Worm (Caenorhabditis elegans) whole organism, L4 larva: ENCODE measurements around the gene srx-96.

Experiments
- F10B5.3 ChIP-seq: sonication (generic microtip); optimal IDR thresholded peaks from 2 replicates; lab custom pipeline; 2016; ENCODE audit warnings: mild to moderate bottlenecking, missing genetic modification characterization, missing compliant biosample characterization
- F44E2.7 ChIP-seq: fragments of 200-800 bp; sonication (Bioruptor generic); IDR thresholded peaks from 2 replicates; pipeline ENCODE4 v2.1.2; 2022; ENCODE audit warnings: missing genetic modification characterization, missing compliant biosample characterization
- R02D3.7 ChIP-seq: fragments of 150-350 bp; sonication (generic microtip); optimal IDR thresholded peaks from 3 replicates; lab custom pipeline; 2014; ENCODE audit warnings: missing biosample characterization, missing genetic modification characterization
- T26A8.4 ChIP-seq: fragments of 200-800 bp; sonication (Bioruptor generic); IDR thresholded peaks from 2 replicates; pipeline ENCODE4 v1.3.6; 2022; ENCODE audit warnings: missing genetic modification characterization, missing compliant biosample characterization
- Y48G9A.11 ChIP-seq: fragments of 200-800 bp; sonication (Bioruptor generic); IDR thresholded peaks from 2 replicates; pipeline ENCODE4 v1.3.6; 2022; ENCODE audit warnings: missing genetic modification reagents, missing genetic modification characterization, missing compliant biosample characterization
- ZK337.2 ChIP-seq: fragments of 200-800 bp; sonication (Bioruptor generic); IDR thresholded peaks from 2 replicates; pipeline ENCODE4 v1.3.6; 2022; ENCODE audit warnings: missing genetic modification reagents, missing genetic modification characterization, missing compliant biosample characterization
- aha-1 ChIP-seq: fragments of 150-350 bp; peaks from one replicate; lab custom pipeline; 2014; ENCODE audit warnings: missing biosample characterization, missing genetic modification characterization
- arid-1 ChIP-seq: fragments of 200-800 bp; sonication (Bioruptor generic); conservative IDR thresholded peaks from 2 replicates; pipeline ENCODE4 v1.3.6; 2022; ENCODE audit warnings: missing genetic modification reagents, missing genetic modification characterization, missing compliant biosample characterization
- ces-1 ChIP-seq: fragments of 150-350 bp; sonication (generic microtip); optimal IDR thresholded peaks from 4 replicates; lab custom pipeline; 2014; ENCODE audit warnings: missing biosample characterization, missing genetic modification reagents, missing genetic modification characterization
- ctbp-1 ChIP-seq: fragments of 200-800 bp; sonication (Bioruptor generic); IDR thresholded peaks from 2 replicates; pipeline ENCODE4 v1.3.6; 2022; ENCODE audit warnings: missing genetic modification reagents, missing genetic modification characterization, missing compliant biosample characterization
- daf-12 ChIP-seq: fragments of 150-350 bp; optimal IDR thresholded peaks from 2 replicates; lab custom pipeline; 2014; ENCODE audit warnings: missing biosample characterization, missing genetic modification reagents, missing genetic modification characterization
- daf-19 ChIP-seq: fragments of 200-800 bp; sonication (Bioruptor generic); conservative IDR thresholded peaks from 2 replicates; pipeline ENCODE4 v1.3.6; 2022; ENCODE audit warnings: missing genetic modification characterization, missing compliant biosample characterization
- daf-8 ChIP-seq: fragments of 200-800 bp; sonication (Bioruptor generic); IDR thresholded peaks from 2 replicates; pipeline ENCODE4 v1.3.6; 2022; ENCODE audit warnings: missing genetic modification characterization, missing compliant biosample characterization
- fkh-10 ChIP-seq: fragments of 150-350 bp; optimal IDR thresholded peaks from 2 replicates; lab custom pipeline; 2014; ENCODE audit warnings: missing biosample characterization, missing genetic modification reagents, missing genetic modification characterization
- fos-1 ChIP-seq: fragments of 150-350 bp; optimal IDR thresholded peaks from 2 replicates; lab custom pipeline; 2014; ENCODE audit warnings: missing biosample characterization, missing genetic modification characterization
- lin-38 ChIP-seq: fragments of 200-800 bp; sonication (Bioruptor generic); IDR thresholded peaks from 2 replicates; pipeline ENCODE4 v1.3.6; 2022; ENCODE audit warnings: missing genetic modification reagents, missing genetic modification characterization, missing compliant biosample characterization
- lin-39 ChIP-seq: fragments of 150-350 bp; optimal IDR thresholded peaks from 2 replicates; lab custom pipeline; 2014; ENCODE audit warnings: missing biosample characterization, missing genetic modification reagents, missing genetic modification characterization
- lsy-2 ChIP-seq, 2 experiments: fragments of 150-350 bp in 1 of 2; sonication (generic microtip) in 1 of 2; optimal IDR thresholded peaks; 2 replicates each; lab custom pipeline; 2014 to 2017; ENCODE audit warnings: missing biosample characterization in 2 of 2, missing genetic modification characterization in 2 of 2
- mdl-1 ChIP-seq, 2 experiments: fragments of 150-350 bp in 1 of 2; sonication (generic microtip) in 1 of 2; optimal IDR thresholded peaks; 2 replicates each; lab custom pipeline; 2014 to 2017; ENCODE audit warnings: missing biosample characterization in 2 of 2, missing genetic modification characterization in 2 of 2
- mdt-29 ChIP-seq: fragments of 200-800 bp; sonication (Bioruptor generic); IDR thresholded peaks from 2 replicates; pipeline ENCODE4 v1.3.6; 2022; ENCODE audit warnings: missing genetic modification reagents, missing genetic modification characterization, missing compliant biosample characterization
- mep-1 ChIP-seq: fragments of 150-350 bp; sonication (generic microtip); optimal IDR thresholded peaks from 3 replicates; lab custom pipeline; 2014; ENCODE audit warnings: missing biosample characterization, missing genetic modification characterization
- mes-2 ChIP-seq: sonication (generic microtip); optimal IDR thresholded peaks from 2 replicates; lab custom pipeline; 2016; ENCODE audit warnings: missing genotype, mild to moderate bottlenecking, missing genetic modification characterization, missing compliant biosample characterization; ENCODE audit not compliant: poor library complexity, severe bottlenecking
- mxl-3 ChIP-seq: fragments of 200-800 bp; sonication (Bioruptor generic); optimal IDR thresholded peaks from 2 replicates; lab custom pipeline; 2018; ENCODE audit warnings: mild to moderate bottlenecking, missing genetic modification characterization, missing compliant biosample characterization
- nhr-111 ChIP-seq: fragments of 200-800 bp; sonication (Bioruptor generic); optimal IDR thresholded peaks from 2 replicates; lab custom pipeline; 2018; ENCODE audit warnings: mild to moderate bottlenecking, missing genetic modification characterization, missing compliant biosample characterization
- php-3 ChIP-seq: fragments of 200-800 bp; sonication (Bioruptor generic); IDR thresholded peaks from 2 replicates; pipeline ENCODE4 v1.3.6; 2022; ENCODE audit warnings: missing genetic modification reagents, missing genetic modification characterization, missing compliant biosample characterization
- rbr-2 ChIP-seq: sonication (generic microtip); optimal IDR thresholded peaks from 2 replicates; lab custom pipeline; 2016; ENCODE audit warnings: missing genotype, missing genetic modification characterization, missing compliant biosample characterization
- saeg-2 ChIP-seq: fragments of 200-800 bp; sonication (Bioruptor generic); IDR thresholded peaks from 2 replicates; pipeline ENCODE4 v1.3.6; 2022; ENCODE audit warnings: missing genetic modification reagents, missing genetic modification characterization, missing compliant biosample characterization
- set-16 ChIP-seq: fragments of 200-800 bp; sonication (Bioruptor generic); IDR thresholded peaks from 2 replicates; pipeline ENCODE4 v1.3.6; 2022; ENCODE audit warnings: missing genetic modification reagents, missing genetic modification characterization, missing compliant biosample characterization
- skn-1 ChIP-seq: fragments of 150-350 bp; optimal IDR thresholded peaks from 2 replicates; lab custom pipeline; 2014; ENCODE audit warnings: missing biosample characterization, missing genetic modification characterization
- snpc-4 ChIP-seq: fragments of 150-350 bp; optimal IDR thresholded peaks from 2 replicates; lab custom pipeline; 2014; ENCODE audit warnings: missing biosample characterization, missing genetic modification characterization
- spr-3 ChIP-seq: fragments of 200-800 bp; sonication (Bioruptor generic); optimal IDR thresholded peaks from 2 replicates; lab custom pipeline; 2018; ENCODE audit warnings: mild to moderate bottlenecking, missing genetic modification characterization, missing compliant biosample characterization
- unc-130 ChIP-seq: sonication (generic microtip); optimal IDR thresholded peaks from 2 replicates; lab custom pipeline; 2016; ENCODE audit warnings: missing genetic modification reagents, missing genetic modification characterization, missing compliant biosample characterization
- unc-62 ChIP-seq, 3 experiments: fragments of 150-350 bp in 1 of 3; sonication (generic microtip); optimal IDR thresholded peaks in 2 of 3; peaks in 1 of 3; 1 replicate in 1 of 3; 2 replicates in 2 of 3; lab custom pipeline; 2014 to 2017; ENCODE audit warnings: missing biosample characterization in 3 of 3, missing genetic modification characterization in 3 of 3, missing genetic modification reagents in 3 of 3, missing genotype in 1 of 3
- vab-7 ChIP-seq: fragments of 200-800 bp; sonication (Bioruptor generic); IDR thresholded peaks from 2 replicates; pipeline ENCODE4 v1.3.6; 2022; ENCODE audit warnings: missing genetic modification reagents, missing genetic modification characterization, missing compliant biosample characterization
- zip-11 ChIP-seq: fragments of 200-800 bp; sonication (Bioruptor generic); IDR thresholded peaks from 2 replicates; pipeline ENCODE4 v1.3.6; 2022; ENCODE audit warnings: missing genetic modification characterization, missing compliant biosample characterization
- zip-2 ChIP-seq: fragments of 150-350 bp; optimal IDR thresholded peaks from 2 replicates; lab custom pipeline; 2014; ENCODE audit warnings: missing biosample characterization, missing genetic modification characterization
- ztf-11 ChIP-seq: fragments of 150-350 bp; optimal IDR thresholded peaks from 2 replicates; lab custom pipeline; 2014; ENCODE audit warnings: missing biosample characterization, missing genetic modification characterization
- ztf-7 ChIP-seq: fragments of 150-350 bp; optimal IDR thresholded peaks from 2 replicates; lab custom pipeline; 2014; ENCODE audit warnings: missing biosample characterization, missing genetic modification characterization

The srx-96 gene

DNA sequence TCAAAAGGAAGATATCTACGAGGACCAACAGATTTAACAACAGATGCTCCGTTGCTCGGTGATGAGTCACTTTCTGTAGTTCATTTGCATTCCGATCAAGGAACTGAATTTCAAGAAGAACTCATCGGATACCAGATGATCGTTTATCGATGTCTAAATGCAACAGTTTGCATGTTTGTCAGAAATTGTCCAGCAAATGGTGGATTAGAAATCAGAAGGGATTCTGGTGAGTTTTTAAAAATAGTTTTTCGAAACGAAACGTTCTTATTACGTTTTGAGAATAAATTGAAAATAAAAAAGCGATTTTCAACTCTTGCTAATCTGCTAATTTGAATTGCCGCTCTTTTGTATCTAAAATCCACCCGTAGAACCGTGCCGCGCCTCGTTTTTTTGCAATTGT lies 31.3 kb upstream of the srx-96 start:
- no peak for TF ChIP-seq rbr-2 (tag; lab: Kevin White, UChicago)
- TF ChIP-seq nhr-111 (GFP tag; lab: Kevin White, UChicago), result no peak
- TF ChIP-seq aha-1 (tag; lab: Kevin White, UChicago), result peak; percentile 96
- TF ChIP-seq T26A8.4 (GFP tag; lab: Robert Waterston, UW), result no peak
- TF ChIP-seq ZK337.2, result no peak
- TF ChIP-seq mdt-29 (GFP tag; lab: Robert Waterston, UW), result no peak

DNA sequence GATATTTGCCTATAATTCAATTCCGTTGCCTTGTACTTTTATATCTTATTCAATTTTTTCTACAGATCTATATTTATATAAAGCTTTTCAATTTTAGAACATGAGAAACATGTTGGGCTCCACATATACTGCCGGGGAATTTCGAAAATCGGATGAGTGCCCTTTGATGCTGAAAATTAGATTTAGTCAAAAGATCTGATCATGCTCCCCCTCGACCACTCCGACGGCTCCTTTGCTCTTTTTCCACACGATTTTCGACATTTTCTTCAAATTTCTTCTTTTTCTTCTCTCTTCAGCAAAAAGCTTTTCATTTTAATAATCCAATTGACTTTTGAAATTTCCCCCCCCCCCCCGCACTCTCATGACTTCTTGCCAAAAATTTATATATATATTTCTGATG lies 29.7 kb upstream of the srx-96 start:
- TF ChIP-seq lin-39 (tag; lab: Kevin White, UChicago) (no peak), lin-38 (GFP tag; lab: Robert Waterston, UW) (0 out of 2 replicates have a peak, but pooled peaks have one; percentile 23), snpc-4 (tag; lab: Kevin White, UChicago) (no peak), ctbp-1 (GFP tag; lab: Robert Waterston, UW) (0 out of 2 replicates have a peak, but pooled peaks have one; percentile 10), fkh-10 (GFP tag; lab: Kevin White, UChicago) (peak; percentile 53), mdl-1 (tag; optimal IDR thresholded peaks at IDR 0.05; lab: Kevin White, UChicago) (no peak), mep-1 (tag; lab: Kevin White, UChicago) (no peak), ces-1 (GFP tag; lab: Kevin White, UChicago) (peak; percentile 54), zip-11 (GFP tag; lab: Robert Waterston, UW) (no peak), lsy-2 (tag; optimal IDR thresholded peaks at IDR 0.05; lab: Kevin White, UChicago) (no peak), php-3 (GFP tag; lab: Robert Waterston, UW) (no peak), ztf-11 (tag; lab: Kevin White, UChicago) (no peak)

DNA sequence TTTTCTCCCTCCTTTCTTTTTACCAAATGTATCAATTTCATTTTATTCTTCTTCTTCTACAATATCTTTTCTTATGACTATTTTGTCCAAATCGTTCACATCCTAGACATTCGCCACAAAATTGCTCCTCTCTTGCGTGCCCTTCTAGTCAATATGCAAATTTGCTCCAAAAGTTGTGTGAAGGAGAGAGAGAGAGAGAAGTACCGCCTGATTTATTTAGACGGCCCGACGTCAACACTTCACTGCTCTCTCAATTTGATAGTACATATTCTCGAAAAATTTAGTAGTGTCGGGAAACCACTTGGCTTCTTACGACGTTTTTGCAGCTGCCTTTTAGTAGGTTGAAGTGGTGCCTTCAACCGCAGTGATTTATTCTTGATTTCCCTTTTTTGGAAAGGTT lies 24.6 kb upstream of the srx-96 start:
- TF ChIP-seq zip-11 (GFP tag; lab: Robert Waterston, UW) (no peak), F44E2.7 (no peak), F10B5.3 (tag; lab: Kevin White, UChicago) (no peak), mxl-3 (GFP tag; lab: Kevin White, UChicago) (no peak), zip-2 (no peak), spr-3 (no peak), rbr-2 (tag; lab: Kevin White, UChicago) (no peak), Y48G9A.11 (GFP tag; lab: Robert Waterston, UW) (no peak), skn-1 (no peak), unc-130 (GFP tag; lab: Kevin White, UChicago) (no peak), ztf-7 (tag; lab: Kevin White, UChicago) (no peak), R02D3.7 (tag; lab: Kevin White, UChicago) (no peak), arid-1 (GFP tag; lab: Robert Waterston, UW) (no peak), daf-12 (tag; lab: Kevin White, UChicago) (no peak), saeg-2 (no peak), daf-19 (no peak), daf-8 (no peak)

DNA sequence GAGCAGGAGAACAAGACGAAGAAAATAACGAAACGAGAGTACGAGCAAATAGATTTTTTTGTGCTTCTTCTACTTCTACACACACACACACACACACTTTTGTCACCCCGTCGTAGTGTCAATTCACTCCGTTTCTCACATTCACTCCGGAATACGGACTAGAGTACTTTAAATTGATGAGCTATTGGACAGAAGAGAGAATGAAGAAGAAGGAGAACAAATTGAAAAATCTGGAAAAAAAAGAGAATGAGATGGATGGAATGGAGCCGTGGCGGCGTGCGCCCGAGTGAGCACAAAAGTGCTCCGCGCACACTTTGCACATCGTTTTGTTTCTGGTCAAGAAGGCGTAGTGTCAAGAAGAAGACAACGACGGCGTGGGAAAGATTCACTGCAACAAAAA lies 23.7 kb upstream of the srx-96 start:
- TF ChIP-seq ZK337.2 (no peak), fos-1 (no peak), set-16 (GFP tag; lab: Robert Waterston, UW) (no peak), mes-2 (tag; lab: Kevin White, UChicago) (no peak), vab-7 (GFP tag; lab: Robert Waterston, UW) (no peak), aha-1 (tag; lab: Kevin White, UChicago) (peak; percentile 69), unc-62 (GFP tag; optimal IDR thresholded peaks at IDR 0.05 in 1 of 2; lab: Kevin White, UChicago) (peak in 1 of 2 experiments; percentile 92), unc-62 (tag; optimal IDR thresholded peaks at IDR 0.05; lab: Kevin White, UChicago) (no peak)
